Fruit fly (Drosophila melanogaster) whole organism, embryonic: Measurements from ENCODE around the gene h-cup.

Experiments
- C15 ChIP-seq: fragments of 200-800 bp; sonication (Bioruptor generic); IDR thresholded peaks from 3 replicates; pipeline ENCODE4 v1.3.6; 2022; ENCODE audit warnings: missing biosample characterization, missing genetic modification characterization
- CG11085 ChIP-seq: fragments of 200-800 bp; sonication (Bioruptor generic); IDR thresholded peaks from 2 replicates; pipeline ENCODE4 v1.3.6; 2022; ENCODE audit warnings: missing biosample characterization, missing genetic modification characterization
- CG11398 ChIP-seq: fragments of 200-800 bp; sonication (Bioruptor generic); optimal IDR thresholded peaks from 2 replicates; lab custom pipeline; 2016; ENCODE audit warnings: missing biosample characterization, missing genetic modification characterization
- CG12391 ChIP-seq: fragments of 200-800 bp; sonication (Bioruptor generic); optimal IDR thresholded peaks from 3 replicates; lab custom pipeline; 2018; ENCODE audit warnings: missing biosample characterization, mild to moderate bottlenecking, missing genetic modification characterization, moderate library complexity
- CG14710 ChIP-seq: fragments of 200-800 bp; sonication (Bioruptor generic); optimal IDR thresholded peaks from 3 replicates; lab custom pipeline; 2019; ENCODE audit warnings: missing biosample characterization, mild to moderate bottlenecking, missing genetic modification characterization, moderate library complexity
- CG15269 ChIP-seq: fragments of 200-800 bp; sonication (Bioruptor generic); optimal IDR thresholded peaks from 2 replicates; lab custom pipeline; 2018; ENCODE audit warnings: missing biosample characterization, mild to moderate bottlenecking, missing genetic modification characterization, moderate library complexity
- CG1603 ChIP-seq: fragments of 200-800 bp; sonication (Bioruptor generic); optimal IDR thresholded peaks from 2 replicates; lab custom pipeline; 2019; ENCODE audit warnings: missing biosample characterization, mild to moderate bottlenecking, missing genetic modification characterization, moderate library complexity
- CG17361 ChIP-seq: fragments of 200-800 bp; sonication (Bioruptor generic); IDR thresholded peaks from 3 replicates; pipeline ENCODE4 v1.3.6; 2022; ENCODE audit warnings: missing biosample characterization, missing genetic modification characterization
- CG17829 ChIP-seq: fragments of 200-800 bp; optimal IDR thresholded peaks from 2 replicates; lab custom pipeline; 2019; ENCODE audit warnings: missing biosample characterization, mild to moderate bottlenecking, missing genetic modification characterization, moderate library complexity
- CG18262 ChIP-seq: fragments of 200-800 bp; optimal IDR thresholded peaks from 3 replicates; lab custom pipeline; 2019; ENCODE audit warnings: missing biosample characterization, mild to moderate bottlenecking, missing genetic modification characterization, moderate library complexity
- CG18476 ChIP-seq: fragments of 200-800 bp; sonication (Bioruptor generic); optimal IDR thresholded peaks from 2 replicates; lab custom pipeline; 2016; ENCODE audit warnings: missing biosample characterization, mild to moderate bottlenecking, missing genetic modification characterization
- CG2116 ChIP-seq: fragments of 200-800 bp; sonication (Bioruptor generic); optimal IDR thresholded peaks from 3 replicates; lab custom pipeline; 2018; ENCODE audit warnings: missing biosample characterization, mild to moderate bottlenecking, missing genetic modification characterization
- CG2712 ChIP-seq: fragments of 200-800 bp; optimal IDR thresholded peaks from 3 replicates; lab custom pipeline; 2019; ENCODE audit warnings: missing biosample characterization, mild to moderate bottlenecking, missing genetic modification characterization, moderate library complexity
- CG34376 ChIP-seq: fragments of 200-800 bp; sonication (Bioruptor generic); optimal IDR thresholded peaks from 2 replicates; lab custom pipeline; 2018; ENCODE audit warnings: missing biosample characterization, mild to moderate bottlenecking, missing genetic modification characterization
- CG4820 ChIP-seq: fragments of 200-800 bp; sonication (Bioruptor generic); optimal IDR thresholded peaks from 3 replicates; lab custom pipeline; 2016; ENCODE audit warnings: missing biosample characterization, missing genetic modification characterization
- CG6175 ChIP-seq: fragments of 200-800 bp; sonication (Bioruptor generic); IDR thresholded peaks from 3 replicates; pipeline ENCODE4 v1.3.6; 2022; ENCODE audit warnings: missing biosample characterization, missing genetic modification characterization
- CG6791 ChIP-seq: fragments of 200-800 bp; sonication (Bioruptor generic); IDR thresholded peaks from 3 replicates; pipeline ENCODE4 v1.3.6; 2022; ENCODE audit warnings: missing biosample characterization, missing genetic modification characterization; ENCODE audit not compliant: partially characterized antibody
- CG7745 ChIP-seq: fragments of 200-800 bp; sonication (Bioruptor generic); optimal IDR thresholded peaks from 2 replicates; lab custom pipeline; 2018; ENCODE audit warnings: missing biosample characterization, mild to moderate bottlenecking, missing genetic modification characterization, moderate library complexity
- CG9215 ChIP-seq: fragments of 200-800 bp; sonication (Bioruptor generic); IDR thresholded peaks from 2 replicates; pipeline ENCODE4 v1.3.6; 2022; ENCODE audit warnings: missing biosample characterization, missing genetic modification characterization
- Chrac-16 ChIP-seq: fragments of 200-800 bp; sonication (Bioruptor generic); optimal IDR thresholded peaks from 3 replicates; lab custom pipeline; 2016; ENCODE audit warnings: missing biosample characterization, missing genetic modification characterization
- Dref ChIP-seq: fragments of 200-800 bp; sonication (Bioruptor generic); IDR thresholded peaks from 2 replicates; pipeline ENCODE4 v1.3.6; 2022; ENCODE audit warnings: missing biosample characterization, missing genetic modification characterization
- E2f2 ChIP-seq: fragments of 200-800 bp; sonication (Bioruptor generic); IDR thresholded peaks from 2 replicates; pipeline ENCODE4 v1.3.6; 2022; ENCODE audit warnings: missing biosample characterization, missing genetic modification characterization
- ERR ChIP-seq: fragments of 200-800 bp; sonication (Bioruptor generic); optimal IDR thresholded peaks from 2 replicates; lab custom pipeline; 2016; ENCODE audit warnings: missing biosample characterization, missing genetic modification characterization
- HLH54F ChIP-seq: fragments of 200-800 bp; sonication (Bioruptor generic); optimal IDR thresholded peaks from 3 replicates; lab custom pipeline; 2016; ENCODE audit warnings: missing biosample characterization, missing genetic modification characterization
- Lpt ChIP-seq: fragments of >200 bp; optimal IDR thresholded peaks from 2 replicates; lab custom pipeline; 2018; ENCODE audit warnings: missing biosample characterization, missing genetic modification characterization
- Med ChIP-seq: fragments of 200-800 bp; sonication (Bioruptor generic); peaks from one replicate; lab custom pipeline; 2016; ENCODE audit warnings: missing biosample characterization, missing genetic modification characterization, mild to moderate bottlenecking, inconsistent platforms, moderate library complexity
- Meics ChIP-seq: fragments of 200-800 bp; sonication (Bioruptor generic); optimal IDR thresholded peaks from 2 replicates; lab custom pipeline; 2017; ENCODE audit warnings: missing biosample characterization, mild to moderate bottlenecking, missing genetic modification characterization
- NfI ChIP-seq: fragments of 200-800 bp; sonication (Bioruptor generic); optimal IDR thresholded peaks from 3 replicates; lab custom pipeline; 2018; ENCODE audit warnings: missing biosample characterization, mild to moderate bottlenecking, missing genetic modification characterization, moderate library complexity
- Vsx1 ChIP-seq: fragments of 200-800 bp; sonication (Bioruptor generic); optimal IDR thresholded peaks from 2 replicates; lab custom pipeline; 2017; ENCODE audit warnings: missing biosample characterization, mild to moderate bottlenecking, missing genetic modification characterization, missing genetic modification reagents
- ac ChIP-seq: fragments of 200-800 bp; sonication (Bioruptor generic); optimal IDR thresholded peaks from 3 replicates; lab custom pipeline; 2017; ENCODE audit warnings: missing biosample characterization, mild to moderate bottlenecking, missing genetic modification characterization
- cato ChIP-seq: fragments of 200-800 bp; sonication (Bioruptor generic); optimal IDR thresholded peaks from 2 replicates; lab custom pipeline; 2016; ENCODE audit warnings: missing biosample characterization, missing genetic modification characterization, borderline replicate concordance
- chif ChIP-seq, 2 experiments: fragments of 200-800 bp; sonication (Bioruptor generic); optimal IDR thresholded peaks; 3 replicates each; lab custom pipeline; 2016; ENCODE audit warnings: missing biosample characterization in 2 of 2, missing genetic modification characterization in 2 of 2
- crp ChIP-seq, 2 experiments: fragments of 200-800 bp; sonication (Bioruptor generic); optimal IDR thresholded peaks; 2 replicates in 1 of 2; 3 replicates in 1 of 2; lab custom pipeline; 2017; ENCODE audit warnings: missing biosample characterization in 2 of 2, missing genetic modification characterization in 2 of 2, mild to moderate bottlenecking in 1 of 2, moderate library complexity in 1 of 2
- dati ChIP-seq: fragments of 200-800 bp; sonication (Bioruptor generic); IDR thresholded peaks from 2 replicates; pipeline ENCODE4 v1.3.6; 2022; ENCODE audit warnings: missing biosample characterization, missing genetic modification characterization
- dimm ChIP-seq: fragments of 200-800 bp; sonication (Bioruptor generic); IDR thresholded peaks from 2 replicates; pipeline ENCODE4 v1.3.6; 2022; ENCODE audit warnings: missing biosample characterization, missing genetic modification characterization
- dm ChIP-seq: fragments of 200-800 bp; sonication (Bioruptor generic); optimal IDR thresholded peaks from 3 replicates; lab custom pipeline; 2016; ENCODE audit warnings: missing biosample characterization, missing genetic modification characterization
- gro ChIP-seq: fragments of 200-800 bp; sonication (Bioruptor generic); optimal IDR thresholded peaks from 2 replicates; lab custom pipeline; 2016; ENCODE audit warnings: missing biosample characterization, missing genetic modification characterization
- gsb ChIP-seq: fragments of 200-800 bp; sonication (Bioruptor generic); IDR thresholded peaks from 2 replicates; pipeline ENCODE4 v1.3.6; 2022; ENCODE audit warnings: missing biosample characterization, missing genetic modification characterization
- hth ChIP-seq: fragments of >200 bp; optimal IDR thresholded peaks from 2 replicates; lab custom pipeline; 2017; ENCODE audit warnings: inconsistent platforms
- klu ChIP-seq: fragments of 200-800 bp; sonication (Bioruptor generic); IDR thresholded peaks from 2 replicates; pipeline ENCODE4 v1.3.6; 2022; ENCODE audit warnings: missing biosample characterization, missing genetic modification characterization
- knrl ChIP-seq: fragments of 200-800 bp; sonication (Bioruptor generic); IDR thresholded peaks from 3 replicates; pipeline ENCODE4 v1.3.6; 2022; ENCODE audit warnings: missing biosample characterization, missing genetic modification characterization; ENCODE audit not compliant: partially characterized antibody
- odd ChIP-seq: fragments of 200-800 bp; sonication (Bioruptor generic); optimal IDR thresholded peaks from 2 replicates; lab custom pipeline; 2017; ENCODE audit warnings: missing biosample characterization, mild to moderate bottlenecking, missing genetic modification characterization
- peb ChIP-seq: fragments of 200-800 bp; sonication (Bioruptor generic); IDR thresholded peaks from 2 replicates; pipeline ENCODE4 v1.3.6; 2022; ENCODE audit warnings: missing biosample characterization, missing genetic modification characterization
- pho ChIP-seq: fragments of 200-800 bp; sonication (Bioruptor generic); optimal IDR thresholded peaks from 2 replicates; lab custom pipeline; 2016; ENCODE audit warnings: missing biosample characterization, missing genetic modification characterization
- prd ChIP-seq, 3 experiments: fragments of >200 bp in 2 of 3; fragments of 200-800 bp in 1 of 3; sonication (Bioruptor generic) in 1 of 3; optimal IDR thresholded peaks in 2 of 3; IDR thresholded peaks in 1 of 3; 2 replicates in 2 of 3; 3 replicates in 1 of 3; pipeline versions ENCODE4 v1.3.6 to Lab custom; 2017 to 2022; ENCODE audit warnings: missing biosample characterization in 1 of 3, missing genetic modification characterization in 1 of 3
- slbo ChIP-seq: fragments of 200-800 bp; sonication (Bioruptor generic); IDR thresholded peaks from 2 replicates; pipeline ENCODE4 v1.3.6; 2022; ENCODE audit warnings: missing biosample characterization, missing genetic modification characterization
- sr ChIP-seq: fragments of 200-800 bp; sonication (Bioruptor generic); IDR thresholded peaks from 3 replicates; pipeline ENCODE4 v1.3.6; 2022; ENCODE audit warnings: missing biosample characterization, missing genetic modification characterization
- toy ChIP-seq: fragments of 200-800 bp; sonication (Bioruptor generic); IDR thresholded peaks from 2 replicates; pipeline ENCODE4 v1.3.6; 2022; ENCODE audit warnings: missing biosample characterization, missing genetic modification characterization
- ttk ChIP-seq: fragments of 200-800 bp; sonication (Bioruptor generic); IDR thresholded peaks from 2 replicates; pipeline ENCODE4 v2.1.2; 2022; ENCODE audit warnings: missing biosample characterization, missing genetic modification characterization
- zen2 ChIP-seq: fragments of 200-800 bp; sonication (Bioruptor generic); IDR thresholded peaks from 3 replicates; pipeline ENCODE4 v1.3.6; 2022; ENCODE audit warnings: missing biosample characterization, missing genetic modification characterization; ENCODE audit not compliant: partially characterized antibody
- zf30C ChIP-seq: fragments of 200-800 bp; sonication (Bioruptor generic); optimal IDR thresholded peaks from 3 replicates; lab custom pipeline; 2018; ENCODE audit warnings: missing biosample characterization, mild to moderate bottlenecking, missing genetic modification characterization

Gene h-cup

DNA sequence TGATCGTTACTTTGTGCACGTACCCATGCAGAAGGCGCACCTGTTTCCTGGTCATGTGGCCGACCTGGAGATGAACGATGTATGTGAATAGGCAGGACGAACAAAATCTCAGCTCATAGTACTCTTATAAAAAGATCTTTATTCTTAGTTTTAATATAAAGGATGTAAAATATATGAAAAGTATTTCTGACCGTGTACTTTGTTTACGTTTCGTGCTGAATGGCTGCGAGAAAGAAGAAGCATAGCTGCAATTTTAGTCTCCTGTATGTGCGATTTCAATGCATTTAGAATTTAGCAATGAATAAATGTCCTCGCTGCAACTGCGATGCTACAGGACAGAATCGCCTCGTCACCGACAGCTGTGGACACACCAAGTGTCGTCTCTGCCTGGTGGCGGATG is 34.9 kb downstream of the h-cup start, which contains the start of the genes CG42726 and CG42727 (continued):
- TF ChIP-seq sr (GFP tag; lab: Robert Waterston, UW), result no peak
- no peak for TF ChIP-seq CG7745 (tag; lab: Kevin White, UChicago)
- TF ChIP-seq CG14710 (tag; lab: Kevin White, UChicago), result peak; percentile 26
- TF ChIP-seq CG6791 (GFP tag; lab: Robert Waterston, UW), result no peak
- TF ChIP-seq dimm, result no peak
- TF ChIP-seq CG2712, result peak; percentile 55
- TF ChIP-seq slbo (GFP tag; lab: Robert Waterston, UW), result peak; percentile 58; the same call in 1 of the 2 replicates
- TF ChIP-seq CG6175 (GFP tag; lab: Robert Waterston, UW), result 0 out of 3 replicates have a peak, but pooled peaks have one; percentile 18
- TF ChIP-seq knrl (GFP tag; lab: Robert Waterston, UW), result no peak
- TF ChIP-seq dm (GFP tag; lab: Kevin White, UChicago), result no peak
- TF ChIP-seq CG11398 (GFP tag; lab: Kevin White, UChicago), result no peak
- TF ChIP-seq klu, result no peak
- no peak for TF ChIP-seq Lpt (GFP tag; lab: Kevin White, UChicago)
- peak; percentile 14 for TF ChIP-seq CG18262 (tag; lab: Kevin White, UChicago)
- no peak for TF ChIP-seq toy
- TF ChIP-seq Vsx1 (GFP tag; lab: Kevin White, UChicago), result no peak
- no peak for TF ChIP-seq CG11085
- TF ChIP-seq CG17829 (tag; lab: Kevin White, UChicago), result peak; percentile 42
- peak; percentile 0 for TF ChIP-seq cato (GFP tag; lab: Kevin White, UChicago)
- TF ChIP-seq ERR (GFP tag; lab: Kevin White, UChicago), result no peak
- TF ChIP-seq zf30C (GFP tag; lab: Kevin White, UChicago), result peak; percentile 96
- peak in 1 of 2 experiments; percentile 62 for TF ChIP-seq crp (GFP tag; optimal IDR thresholded peaks at IDR 0.05; lab: Kevin White, UChicago)
- peak; percentile 41; the same call in 1 of the 2 replicates for TF ChIP-seq Dref
- no peak for TF ChIP-seq CG9215
- no peak for TF ChIP-seq chif (GFP tag; optimal IDR thresholded peaks at IDR 0.05; lab: Kevin White, UChicago)
- peak; percentile 13 for TF ChIP-seq CG2116
- TF ChIP-seq CG12391, result peak; percentile 35
- no peak for TF ChIP-seq ac
- no peak for TF ChIP-seq pho
- peak; percentile 13 for TF ChIP-seq HLH54F (GFP tag; lab: Kevin White, UChicago)
- peak; percentile 1 for TF ChIP-seq gro (GFP tag; lab: Kevin White, UChicago)
- no peak for TF ChIP-seq CG18476 (GFP tag; lab: Kevin White, UChicago)
- TF ChIP-seq C15 (GFP tag; lab: Robert Waterston, UW), result no peak
- no peak for TF ChIP-seq ttk (GFP tag; lab: Robert Waterston, UW)
- TF ChIP-seq NfI (GFP tag; lab: Kevin White, UChicago), result peak; percentile 36
- TF ChIP-seq Chrac-16 (GFP tag; lab: Kevin White, UChicago), result peak; percentile 25
- no peak for TF ChIP-seq dati (GFP tag; lab: Robert Waterston, UW)
- TF ChIP-seq gsb (GFP tag; lab: Robert Waterston, UW), result no peak
- no peak for TF ChIP-seq prd (optimal IDR thresholded peaks at IDR 0.05; lab: Kevin White, UChicago)
- peak; percentile 34; the same call in 1 of the 3 replicates for TF ChIP-seq prd (GFP tag; IDR thresholded peaks at IDR 0.05; lab: Robert Waterston, UW)
- TF ChIP-seq peb (GFP tag; lab: Robert Waterston, UW), result no peak
- no peak for TF ChIP-seq CG4820
- TF ChIP-seq CG17361 (GFP tag; lab: Robert Waterston, UW), result 0 out of 3 replicates have a peak, but pooled peaks have one; percentile 15
- TF ChIP-seq CG34376, result no peak
- TF ChIP-seq Med (GFP tag; lab: Kevin White, UChicago), result peak; percentile 89
- TF ChIP-seq hth, result no peak
- peak; percentile 11 for TF ChIP-seq Meics (GFP tag; lab: Kevin White, UChicago)
- TF ChIP-seq E2f2 (GFP tag; lab: Robert Waterston, UW), result peak; percentile 16; the same call in 1 of the 2 replicates
- no peak for TF ChIP-seq zen2 (GFP tag; lab: Robert Waterston, UW)
- TF ChIP-seq CG1603, result peak; percentile 45
- peak; percentile 18 for TF ChIP-seq CG15269 (tag; lab: Kevin White, UChicago)
- no peak for TF ChIP-seq odd (GFP tag; lab: Kevin White, UChicago)
